Worm (Caenorhabditis elegans) whole organism, L4 larva: ENCODE data around the gene duxl-1.

Experiments used
- F49E8.2 ChIP-seq: sonication (generic microtip); optimal IDR thresholded peaks from 2 replicates; lab custom pipeline; 2016; ENCODE audit warnings: missing compliant biosample characterization, mild to moderate bottlenecking, missing genetic modification characterization, borderline replicate concordance
- Y48G9A.11 ChIP-seq: fragments of 200-800 bp; sonication (Bioruptor generic); IDR thresholded peaks from 2 replicates; pipeline ENCODE4 v1.3.6; 2022; ENCODE audit warnings: missing genetic modification reagents, missing genetic modification characterization, missing compliant biosample characterization
- aha-1 ChIP-seq: fragments of 150-350 bp; peaks from one replicate; lab custom pipeline; 2014; ENCODE audit warnings: missing biosample characterization, missing genetic modification characterization
- arid-1 ChIP-seq: fragments of 200-800 bp; sonication (Bioruptor generic); conservative IDR thresholded peaks from 2 replicates; pipeline ENCODE4 v1.3.6; 2022; ENCODE audit warnings: missing genetic modification reagents, missing genetic modification characterization, missing compliant biosample characterization
- ces-1 ChIP-seq: fragments of 150-350 bp; sonication (generic microtip); optimal IDR thresholded peaks from 4 replicates; lab custom pipeline; 2014; ENCODE audit warnings: missing biosample characterization, missing genetic modification reagents, missing genetic modification characterization
- daf-12 ChIP-seq: fragments of 150-350 bp; optimal IDR thresholded peaks from 2 replicates; lab custom pipeline; 2014; ENCODE audit warnings: missing biosample characterization, missing genetic modification reagents, missing genetic modification characterization
- daf-16 ChIP-seq, 3 experiments: sonication (generic microtip); optimal IDR thresholded peaks; 2 replicates each; lab custom pipeline; 2016 to 2017; ENCODE audit warnings: missing genetic modification characterization in 3 of 3, missing genetic modification reagents in 3 of 3, mild to moderate bottlenecking in 2 of 3, missing compliant biosample characterization in 2 of 3, missing biosample characterization in 1 of 3, moderate library complexity in 1 of 3
- daf-19 ChIP-seq: fragments of 200-800 bp; sonication (Bioruptor generic); conservative IDR thresholded peaks from 2 replicates; pipeline ENCODE4 v1.3.6; 2022; ENCODE audit warnings: missing genetic modification characterization, missing compliant biosample characterization
- daf-8 ChIP-seq: fragments of 200-800 bp; sonication (Bioruptor generic); IDR thresholded peaks from 2 replicates; pipeline ENCODE4 v1.3.6; 2022; ENCODE audit warnings: missing genetic modification characterization, missing compliant biosample characterization
- dmd-8 ChIP-seq: fragments of 200-800 bp; sonication (Bioruptor generic); IDR thresholded peaks from 2 replicates; pipeline ENCODE4 v1.3.6; 2022; ENCODE audit warnings: missing genetic modification characterization, missing compliant biosample characterization
- dmd-9 ChIP-seq: fragments of 200-800 bp; sonication (Bioruptor generic); IDR thresholded peaks from 2 replicates; pipeline ENCODE4 v1.3.6; 2022; ENCODE audit warnings: missing genetic modification reagents, missing genetic modification characterization, missing compliant biosample characterization
- dpl-1 ChIP-seq: fragments of 150-350 bp; optimal IDR thresholded peaks from 2 replicates; lab custom pipeline; 2014; ENCODE audit warnings: missing biosample characterization, missing genetic modification reagents, missing genetic modification characterization
- dve-1 ChIP-seq: sonication (generic microtip); optimal IDR thresholded peaks from 2 replicates; lab custom pipeline; 2017; ENCODE audit warnings: antibody characterized with exemption, mild to moderate bottlenecking, missing genetic modification characterization, missing compliant biosample characterization; ENCODE audit not compliant: insufficient read depth
- egl-27 ChIP-seq: sonication (generic microtip); optimal IDR thresholded peaks from 3 replicates; lab custom pipeline; 2017; ENCODE audit warnings: missing biosample characterization, missing genetic modification reagents, missing genetic modification characterization
- gei-8 ChIP-seq: fragments of 200-800 bp; sonication (Bioruptor generic); optimal IDR thresholded peaks from 2 replicates; lab custom pipeline; 2018; ENCODE audit warnings: mild to moderate bottlenecking, missing genetic modification characterization, missing compliant biosample characterization
- hlh-30 ChIP-seq: sonication (generic microtip); optimal IDR thresholded peaks from 2 replicates; lab custom pipeline; 2017; ENCODE audit warnings: antibody characterized with exemption, mild to moderate bottlenecking, missing genetic modification characterization, missing compliant biosample characterization; ENCODE audit not compliant: insufficient read depth
- hmg-1.1 ChIP-seq: fragments of 200-800 bp; sonication (Bioruptor generic); IDR thresholded peaks from 2 replicates; pipeline ENCODE4 v1.3.6; 2022; ENCODE audit warnings: missing genetic modification reagents, missing genetic modification characterization, missing compliant biosample characterization
- lin-39 ChIP-seq: fragments of 150-350 bp; optimal IDR thresholded peaks from 2 replicates; lab custom pipeline; 2014; ENCODE audit warnings: missing biosample characterization, missing genetic modification reagents, missing genetic modification characterization
- lir-3 ChIP-seq: sonication (generic microtip); optimal IDR thresholded peaks from 2 replicates; lab custom pipeline; 2016; ENCODE audit warnings: mild to moderate bottlenecking, missing genetic modification characterization, missing compliant biosample characterization
- mep-1 ChIP-seq: fragments of 150-350 bp; sonication (generic microtip); optimal IDR thresholded peaks from 3 replicates; lab custom pipeline; 2014; ENCODE audit warnings: missing biosample characterization, missing genetic modification characterization
- mxl-3 ChIP-seq: fragments of 200-800 bp; sonication (Bioruptor generic); optimal IDR thresholded peaks from 2 replicates; lab custom pipeline; 2018; ENCODE audit warnings: mild to moderate bottlenecking, missing genetic modification characterization, missing compliant biosample characterization
- nhr-10 ChIP-seq: fragments of 150-350 bp; optimal IDR thresholded peaks from 2 replicates; lab custom pipeline; 2014; ENCODE audit warnings: missing biosample characterization, missing genetic modification characterization
- nhr-111 ChIP-seq: fragments of 200-800 bp; sonication (Bioruptor generic); optimal IDR thresholded peaks from 2 replicates; lab custom pipeline; 2018; ENCODE audit warnings: mild to moderate bottlenecking, missing genetic modification characterization, missing compliant biosample characterization
- nhr-28 ChIP-seq: fragments of 150-350 bp; optimal IDR thresholded peaks from 2 replicates; lab custom pipeline; 2014; ENCODE audit warnings: missing biosample characterization, missing genetic modification characterization
- nhr-41 ChIP-seq: fragments of 200-800 bp; sonication (Bioruptor generic); IDR thresholded peaks from 2 replicates; pipeline ENCODE4 v1.3.6; 2022; ENCODE audit warnings: missing genetic modification reagents, missing genetic modification characterization, missing compliant biosample characterization
- nhr-42 ChIP-seq: fragments of 200-800 bp; sonication (Bioruptor generic); IDR thresholded peaks from 2 replicates; pipeline ENCODE4 v1.3.6; 2022; ENCODE audit warnings: missing genetic modification characterization, missing compliant biosample characterization
- nhr-76 ChIP-seq: fragments of 150-350 bp; optimal IDR thresholded peaks from 2 replicates; lab custom pipeline; 2014; ENCODE audit warnings: missing biosample characterization, missing genetic modification characterization
- php-3 ChIP-seq: fragments of 200-800 bp; sonication (Bioruptor generic); IDR thresholded peaks from 2 replicates; pipeline ENCODE4 v1.3.6; 2022; ENCODE audit warnings: missing genetic modification reagents, missing genetic modification characterization, missing compliant biosample characterization
- pqm-1 ChIP-seq: sonication (generic microtip); optimal IDR thresholded peaks from 2 replicates; lab custom pipeline; 2017; ENCODE audit warnings: missing biosample characterization, missing genetic modification characterization
- rbr-2 ChIP-seq: sonication (generic microtip); optimal IDR thresholded peaks from 2 replicates; lab custom pipeline; 2016; ENCODE audit warnings: missing genotype, missing genetic modification characterization, missing compliant biosample characterization
- saeg-2 ChIP-seq: fragments of 200-800 bp; sonication (Bioruptor generic); IDR thresholded peaks from 2 replicates; pipeline ENCODE4 v1.3.6; 2022; ENCODE audit warnings: missing genetic modification reagents, missing genetic modification characterization, missing compliant biosample characterization
- sdz-12 ChIP-seq: fragments of 200-800 bp; sonication (Bioruptor generic); optimal IDR thresholded peaks from 2 replicates; lab custom pipeline; 2018; ENCODE audit warnings: mild to moderate bottlenecking, missing genetic modification characterization, missing compliant biosample characterization
- set-16 ChIP-seq: fragments of 200-800 bp; sonication (Bioruptor generic); IDR thresholded peaks from 2 replicates; pipeline ENCODE4 v1.3.6; 2022; ENCODE audit warnings: missing genetic modification reagents, missing genetic modification characterization, missing compliant biosample characterization
- skn-1 ChIP-seq: fragments of 150-350 bp; optimal IDR thresholded peaks from 2 replicates; lab custom pipeline; 2014; ENCODE audit warnings: missing biosample characterization, missing genetic modification characterization
- snpc-4 ChIP-seq: fragments of 150-350 bp; optimal IDR thresholded peaks from 2 replicates; lab custom pipeline; 2014; ENCODE audit warnings: missing biosample characterization, missing genetic modification characterization
- spr-1 ChIP-seq: sonication (generic microtip); optimal IDR thresholded peaks from 2 replicates; lab custom pipeline; 2016; ENCODE audit warnings: mild to moderate bottlenecking, missing genetic modification characterization, missing compliant biosample characterization
- unc-130 ChIP-seq: sonication (generic microtip); optimal IDR thresholded peaks from 2 replicates; lab custom pipeline; 2016; ENCODE audit warnings: missing genetic modification reagents, missing genetic modification characterization, missing compliant biosample characterization
- unc-62 ChIP-seq, 3 experiments: fragments of 150-350 bp in 1 of 3; sonication (generic microtip); optimal IDR thresholded peaks in 2 of 3; peaks in 1 of 3; 1 replicate in 1 of 3; 2 replicates in 2 of 3; lab custom pipeline; 2014 to 2017; ENCODE audit warnings: missing biosample characterization in 3 of 3, missing genetic modification characterization in 3 of 3, missing genetic modification reagents in 3 of 3, missing genotype in 1 of 3
- zfp-2 ChIP-seq: sonication (generic microtip); optimal IDR thresholded peaks from 2 replicates; lab custom pipeline; 2016; ENCODE audit warnings: mild to moderate bottlenecking, missing genetic modification characterization, missing compliant biosample characterization
- zip-2 ChIP-seq: fragments of 150-350 bp; optimal IDR thresholded peaks from 2 replicates; lab custom pipeline; 2014; ENCODE audit warnings: missing biosample characterization, missing genetic modification characterization

duxl-1 gene

ce11 chrII:1613972-1614371, 49.5 kb upstream of the duxl-1 start, which contains the start of gene fbxa-164:
Gene fbxa-164, minus strand, starts transcription at chrII:1614072.
- TF ChIP-seq daf-16 (GFP tag; optimal IDR thresholded peaks at IDR 0.05; lab: Kevin White, UChicago) (no peak), daf-16 (tag; optimal IDR thresholded peaks at IDR 0.05; lab: Kevin White, UChicago) (peak; percentile 73), daf-8 (GFP tag; lab: Robert Waterston, UW) (no peak), nhr-28 (tag; lab: Kevin White, UChicago) (peak; percentile 13), Y48G9A.11 (GFP tag; lab: Robert Waterston, UW) (no peak)

DNA sequence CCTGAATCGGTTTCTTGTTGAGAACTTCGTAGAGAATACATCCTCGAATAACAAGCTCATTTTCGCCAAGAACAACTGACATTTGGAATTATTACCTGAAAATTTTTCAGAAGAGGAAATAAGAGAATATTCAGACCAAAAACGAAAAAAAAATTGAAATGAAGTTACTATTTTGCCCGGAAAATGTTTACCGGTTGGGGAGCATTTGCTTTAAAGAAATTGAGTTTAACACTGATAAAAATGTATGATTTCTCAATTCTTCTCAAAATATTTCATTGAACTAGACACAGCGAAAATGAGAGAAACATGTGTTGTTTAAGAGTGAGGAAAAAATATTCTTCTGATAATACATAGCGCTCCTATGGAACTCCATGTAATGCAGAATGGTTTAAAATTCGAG, 47.1 kb upstream of the duxl-1 start, which contains the start of gene fbxa-165:
TSS of gene fbxa-165 (minus strand) at position 101 of the 400 bp plus-strand sequence.
- TF ChIP-seq unc-62 (GFP tag; optimal IDR thresholded peaks at IDR 0.05 in 1 of 2; lab: Kevin White, UChicago) (peak in 1 of 2 experiments; percentile 36), unc-62 (tag; optimal IDR thresholded peaks at IDR 0.05; lab: Kevin White, UChicago) (no peak), skn-1 (no peak)

DNA sequence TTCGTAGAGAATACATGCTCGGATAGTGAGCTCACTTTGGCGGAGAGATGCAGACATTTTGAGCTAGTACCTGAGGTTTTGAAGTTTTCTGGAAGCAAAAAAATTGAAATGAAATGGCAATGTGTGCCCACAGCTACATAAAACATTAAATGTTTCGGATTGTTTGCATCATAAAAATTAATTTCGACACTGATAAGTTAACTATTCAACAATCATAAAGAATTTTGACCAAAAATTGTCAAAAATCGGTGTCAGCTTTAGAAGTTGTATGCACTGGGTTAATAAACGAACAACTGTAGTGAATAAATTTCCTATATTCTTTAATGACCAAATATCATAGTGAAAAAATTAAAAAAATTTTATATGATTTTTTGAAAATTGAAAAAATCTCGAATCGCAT, 44.6 kb upstream of the duxl-1 start, which contains the start of gene fbxa-166:
TSS of gene fbxa-166 (minus strand) at position 101 of the 400 bp plus-strand sequence.
- TF ChIP-seq nhr-76 (tag; lab: Kevin White, UChicago) (no peak), aha-1 (tag; lab: Kevin White, UChicago) (peak; percentile 45)

- TF ChIP-seq pqm-1 (tag; lab: Kevin White, UChicago) = no peak
- TF ChIP-seq php-3 (GFP tag; lab: Robert Waterston, UW) = no peak
- TF ChIP-seq lir-3 (tag; lab: Kevin White, UChicago) = no peak
- TF ChIP-seq nhr-42 (GFP tag; lab: Robert Waterston, UW) = no peak
- TF ChIP-seq spr-1 (tag; lab: Kevin White, UChicago) = no peak
- no peak for TF ChIP-seq daf-8 (GFP tag; lab: Robert Waterston, UW)
- no peak for TF ChIP-seq nhr-41 (GFP tag; lab: Robert Waterston, UW)
- TF ChIP-seq snpc-4 (tag; lab: Kevin White, UChicago) = no peak
- TF ChIP-seq mep-1 (tag; lab: Kevin White, UChicago) = no peak
- no peak for TF ChIP-seq saeg-2
- TF ChIP-seq daf-16 (GFP tag; optimal IDR thresholded peaks at IDR 0.05; lab: Kevin White, UChicago) = no peak
- no peak for TF ChIP-seq daf-16 (tag; optimal IDR thresholded peaks at IDR 0.05; lab: Kevin White, UChicago)
- no peak for TF ChIP-seq mxl-3 (GFP tag; lab: Kevin White, UChicago)
- TF ChIP-seq, all 104 proteins: peak for 0
Observed at ce11 chrII:1621180-1621579, 42.3 kb upstream of the duxl-1 start, which contains the start of gene fbxa-158. Gene fbxa-158, minus strand, starts transcription at chrII:1621280.

- TF ChIP-seq dmd-8 (GFP tag; lab: Robert Waterston, UW) (no peak), nhr-28 (tag; lab: Kevin White, UChicago) (peak; percentile 45), mxl-3 (GFP tag; lab: Kevin White, UChicago) (peak; percentile 15), dve-1 (tag; lab: Kevin White, UChicago) (no peak), nhr-10 (tag; lab: Kevin White, UChicago) (no peak), set-16 (GFP tag; lab: Robert Waterston, UW) (no peak), rbr-2 (tag; lab: Kevin White, UChicago) (no peak), pqm-1 (tag; lab: Kevin White, UChicago) (peak; percentile 95), nhr-111 (GFP tag; lab: Kevin White, UChicago) (no peak), sdz-12 (GFP tag; lab: Kevin White, UChicago) (no peak), hmg-1.1 (no peak), F49E8.2 (tag; lab: Kevin White, UChicago) (no peak), unc-62 (GFP tag; optimal IDR thresholded peaks at IDR 0.05 in 1 of 2; lab: Kevin White, UChicago) (peak in 1 of 2 experiments; percentile 71), unc-62 (tag; optimal IDR thresholded peaks at IDR 0.05; lab: Kevin White, UChicago) (no peak), egl-27 (no peak)
Observed at ce11 chrII:1621795-1622194, 41.7 kb upstream of the duxl-1 start.

DNA sequence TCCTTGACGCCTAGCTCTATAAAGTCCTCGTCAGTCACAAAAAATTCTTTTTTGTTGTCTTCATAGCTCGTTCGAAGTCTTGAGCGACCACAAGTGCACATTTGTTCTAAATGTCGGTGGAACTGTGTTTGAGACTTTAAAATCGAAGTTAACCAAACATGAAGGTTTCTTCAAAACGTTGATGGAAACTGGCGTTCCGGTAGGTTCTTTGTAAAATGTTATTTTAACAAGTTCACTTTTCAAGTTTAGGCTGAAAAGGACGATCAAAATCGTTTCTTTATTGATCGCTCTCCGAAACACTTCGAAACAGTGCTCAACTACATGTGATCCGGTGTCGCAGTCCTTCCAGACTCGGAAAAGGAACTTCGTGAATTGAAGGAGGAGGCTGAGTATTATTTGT, 38.9 kb upstream of the duxl-1 start, which contains the start of gene fbxa-160:
TSS of gene fbxa-160 (minus strand) at position 101 of the 400 bp plus-strand sequence.
- no peak for TF ChIP-seq zip-2 (tag; lab: Kevin White, UChicago)
- no peak for TF ChIP-seq nhr-41 (GFP tag; lab: Robert Waterston, UW)
- TF ChIP-seq hlh-30 (tag; lab: Kevin White, UChicago) = no peak
- no peak for TF ChIP-seq mep-1 (tag; lab: Kevin White, UChicago)
- no peak for TF ChIP-seq dpl-1
- TF ChIP-seq arid-1 (GFP tag; lab: Robert Waterston, UW) = no peak
- TF ChIP-seq spr-1 (tag; lab: Kevin White, UChicago) = no peak
- TF ChIP-seq unc-130 (GFP tag; lab: Kevin White, UChicago) = no peak
- no peak for TF ChIP-seq gei-8
- no peak for TF ChIP-seq zfp-2
- no peak for TF ChIP-seq daf-12 (tag; lab: Kevin White, UChicago)
- no peak for TF ChIP-seq php-3 (GFP tag; lab: Robert Waterston, UW)
- TF ChIP-seq daf-19 (GFP tag; lab: Robert Waterston, UW) = no peak
- no peak for TF ChIP-seq ces-1 (GFP tag; lab: Kevin White, UChicago)
- TF ChIP-seq lin-39 = no peak
- no peak for TF ChIP-seq dmd-9 (GFP tag; lab: Robert Waterston, UW)
